Worm (Caenorhabditis elegans): ENCODE data around the gene trcs-2.

The trcs-2 gene

DNA sequence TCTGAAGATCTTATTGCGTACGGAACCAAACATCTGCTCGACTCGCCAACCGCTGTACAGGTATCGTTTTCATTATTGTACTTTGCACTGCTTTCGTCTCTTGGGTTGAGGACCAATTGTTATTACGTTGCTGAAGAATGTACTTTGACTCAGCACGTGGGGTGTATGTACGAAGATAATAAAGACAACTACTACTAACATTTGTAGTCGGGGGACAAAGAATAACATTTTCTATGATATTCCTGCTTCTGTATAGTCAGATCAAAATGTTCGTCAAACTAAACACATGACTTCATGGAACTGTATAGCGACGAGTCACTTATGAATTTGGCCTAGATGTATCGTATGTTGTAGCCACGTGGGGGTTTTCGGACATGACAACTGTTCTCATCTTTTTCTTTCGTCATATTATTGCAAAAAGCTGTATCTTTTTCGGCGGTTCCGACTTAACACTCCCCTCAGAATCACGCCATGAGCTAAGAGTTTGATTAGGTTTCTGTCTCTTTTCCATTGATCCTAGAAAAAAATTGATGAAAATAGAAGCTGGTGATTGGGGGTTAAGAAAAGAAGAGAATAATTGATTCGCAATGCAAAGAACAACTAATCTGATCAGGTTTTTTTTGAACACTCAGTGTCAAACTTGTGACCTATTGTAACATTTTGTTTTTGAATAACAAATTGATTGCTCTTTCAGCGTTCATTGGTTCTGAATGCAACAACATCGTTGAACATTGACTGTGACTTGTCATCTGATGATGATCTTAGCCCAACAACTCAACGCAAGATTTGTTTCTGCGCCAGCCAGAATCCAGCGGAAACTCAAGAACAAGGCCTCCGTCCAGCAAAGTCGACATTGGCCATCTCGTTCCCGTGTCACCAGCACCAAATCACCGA lies 22.5 kb downstream of the trcs-2 start:
- TF ChIP-seq ztf-11 (tag; optimal IDR thresholded peaks at IDR 0.05): no peak
- TF ChIP-seq efl-1 (optimal IDR thresholded peaks at IDR 0.05): no peak
- peak in 1 of 2 experiments; percentile 91 for TF ChIP-seq efl-1 (GFP tag; optimal IDR thresholded peaks at IDR 0.05 in 1 of 2)
- TF ChIP-seq mep-1 (tag; optimal IDR thresholded peaks at IDR 0.05): peak; percentile 1
- TF ChIP-seq lin-14 (GFP tag; optimal IDR thresholded peaks at IDR 0.05): peak; percentile 36
- TF ChIP-seq nhr-47 (tag; optimal IDR thresholded peaks at IDR 0.05): peak; percentile 24
- no peak for TF ChIP-seq tbx-2 (tag; optimal IDR thresholded peaks at IDR 0.05)
- TF ChIP-seq pax-3 (tag; optimal IDR thresholded peaks at IDR 0.05): no peak
- TF ChIP-seq lir-3 (tag; optimal IDR thresholded peaks at IDR 0.05; ENCODE audit: poor library complexity): peak; percentile 31
- peak in 1 of 6 experiments; percentile 59 for TF ChIP-seq elt-3 (tag; optimal IDR thresholded peaks at IDR 0.05)
- TF ChIP-seq aly-2 (tag; optimal IDR thresholded peaks at IDR 0.05): peak; percentile 31
- TF ChIP-seq snu-23 (GFP tag; optimal IDR thresholded peaks at IDR 0.05): peak; percentile 19
- TF ChIP-seq rnt-1 (tag; optimal IDR thresholded peaks at IDR 0.05): peak; percentile 50
- peak; percentile 33 for TF ChIP-seq ztf-4 (tag; optimal IDR thresholded peaks at IDR 0.05)
- peak; percentile 90 for TF ChIP-seq nhr-19 (GFP tag; conservative IDR thresholded peaks at IDR 0.05)
- peak; percentile 35 for TF ChIP-seq nhr-90 (tag; optimal IDR thresholded peaks at IDR 0.05; ENCODE audit: poor library complexity)
- TF ChIP-seq lin-35 (GFP tag; optimal IDR thresholded peaks at IDR 0.05): peak in 1 of 2 experiments; percentile 55
- no peak for TF ChIP-seq zag-1 (tag; optimal IDR thresholded peaks at IDR 0.05)
- TF ChIP-seq nhr-71 (tag; optimal IDR thresholded peaks at IDR 0.05): peak; percentile 62
- peak; percentile 79 for TF ChIP-seq nhr-85 (tag)
- TF ChIP-seq jun-1 (tag; optimal IDR thresholded peaks at IDR 0.05): no peak
- TF ChIP-seq mef-2 (tag; optimal IDR thresholded peaks at IDR 0.05): no peak
- TF ChIP-seq blmp-1 (tag; optimal IDR thresholded peaks at IDR 0.05): peak; percentile 36
- peak; percentile 52 for TF ChIP-seq unc-130 (tag; optimal IDR thresholded peaks at IDR 0.05)
- TF ChIP-seq C16A3.4 (tag; optimal IDR thresholded peaks at IDR 0.05): peak; percentile 9
- peak in 1 of 2 experiments; percentile 47 for TF ChIP-seq lsy-2 (tag; optimal IDR thresholded peaks at IDR 0.05)
- no peak for TF ChIP-seq fkh-10 (GFP tag; optimal IDR thresholded peaks at IDR 0.05)
- TF ChIP-seq nhr-77 (tag; optimal IDR thresholded peaks at IDR 0.05): no peak
- TF ChIP-seq C34B4.2 (tag; optimal IDR thresholded peaks at IDR 0.05): no peak
- peak in 1 of 2 experiments; percentile 57 for TF ChIP-seq mdl-1 (tag; optimal IDR thresholded peaks at IDR 0.05)
- TF ChIP-seq grh-1 (GFP tag; IDR thresholded peaks at IDR 0.05): 0 out of 2 replicates have a peak, but pooled peaks have one; percentile 24
- peak; percentile 31 for TF ChIP-seq lin-13 (GFP tag; optimal IDR thresholded peaks at IDR 0.05)
- TF ChIP-seq nhr-20 (tag; optimal IDR thresholded peaks at IDR 0.05): peak; percentile 42

DNA sequence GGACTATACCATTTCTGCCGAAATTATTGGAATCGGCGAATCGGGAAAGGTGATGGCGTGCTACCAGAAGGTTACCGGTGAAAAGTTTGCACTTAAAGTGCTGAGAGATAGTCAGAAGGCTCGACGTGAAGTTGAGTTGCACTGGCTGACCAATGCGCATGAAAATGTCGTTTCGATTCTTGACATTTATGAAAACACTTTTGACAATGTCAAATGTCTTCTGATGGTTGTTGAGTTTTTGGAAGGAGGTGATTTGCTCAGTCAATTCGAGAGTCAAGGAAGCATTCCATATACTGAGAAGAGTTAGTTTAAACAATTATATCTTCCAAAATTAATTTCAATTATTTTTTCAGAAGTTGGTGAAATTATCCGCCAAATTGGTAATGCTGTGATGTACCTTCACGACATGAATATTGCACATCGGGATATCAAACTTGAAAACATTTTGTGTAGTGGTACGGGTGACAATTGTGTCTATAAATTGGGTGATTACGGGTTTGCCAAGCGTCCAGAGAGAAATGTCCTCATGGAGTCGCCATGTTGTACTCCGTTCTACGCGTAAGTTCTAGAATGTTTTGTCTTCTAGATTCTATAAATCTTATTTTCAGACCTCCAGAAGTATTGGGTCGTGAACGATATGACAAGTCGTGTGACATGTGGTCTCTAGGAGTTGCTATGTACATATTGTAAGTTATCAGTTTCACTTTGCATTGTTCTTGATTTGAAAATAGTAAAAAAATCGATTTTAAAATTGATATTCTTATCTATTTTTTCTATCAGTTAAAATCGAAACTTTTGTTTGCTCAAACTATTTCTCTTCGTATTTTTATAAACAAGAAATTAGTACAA lies 23.4 kb downstream of the trcs-2 start:
- TF ChIP-seq nhr-85 (tag): peak; percentile 47
- no peak for TF ChIP-seq efl-1 (optimal IDR thresholded peaks at IDR 0.05)
- peak in 1 of 2 experiments; percentile 15 for TF ChIP-seq efl-1 (GFP tag; optimal IDR thresholded peaks at IDR 0.05 in 1 of 2)
- peak; percentile 23 for TF ChIP-seq rnt-1 (tag; optimal IDR thresholded peaks at IDR 0.05)
- peak; percentile 39 for TF ChIP-seq elt-2 (tag; optimal IDR thresholded peaks at IDR 0.05)
- no peak for TF ChIP-seq grh-1 (GFP tag; IDR thresholded peaks at IDR 0.05)
- TF ChIP-seq C04F5.9 (tag; optimal IDR thresholded peaks at IDR 0.05): peak; percentile 15
- no peak for TF ChIP-seq lin-35 (GFP tag; optimal IDR thresholded peaks at IDR 0.05)
- no peak for TF ChIP-seq tlp-1 (tag; optimal IDR thresholded peaks at IDR 0.05)
- no peak for TF ChIP-seq zip-4 (GFP tag; optimal IDR thresholded peaks at IDR 0.05)
- no peak for TF ChIP-seq ceh-8 (GFP tag; optimal IDR thresholded peaks at IDR 0.05)
- peak; percentile 34 for TF ChIP-seq ama-1 (optimal IDR thresholded peaks at IDR 0.05)
- TF ChIP-seq lir-3 (tag; optimal IDR thresholded peaks at IDR 0.05; ENCODE audit: poor library complexity): peak; percentile 23
- TF ChIP-seq unc-98 (GFP tag; IDR thresholded peaks at IDR 0.05): no peak
- TF ChIP-seq lin-14 (GFP tag; optimal IDR thresholded peaks at IDR 0.05): no peak
